Worm (Caenorhabditis elegans): ENCODE measurements around the gene mecr-1.

DNA sequence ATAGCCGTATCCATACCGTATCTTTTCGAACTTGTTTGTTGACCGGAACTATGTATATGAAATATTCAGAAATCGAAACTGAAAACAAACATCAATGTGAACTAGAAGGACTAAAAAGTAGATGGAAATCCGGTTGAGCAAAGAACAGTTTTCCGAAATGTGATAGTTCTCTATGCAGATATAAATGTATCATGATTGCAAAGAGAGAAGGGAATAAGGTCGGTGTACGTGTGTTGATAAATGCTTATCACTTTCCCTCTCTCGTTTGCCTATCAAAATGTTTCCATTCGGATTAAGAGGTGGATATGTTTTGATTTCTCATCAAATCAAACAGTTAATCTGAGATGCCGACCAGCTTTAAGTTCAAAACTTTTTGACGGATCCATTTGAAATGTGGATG, 38.9 kb downstream of the mecr-1 start:
- TF ChIP-seq ama-1 (optimal IDR thresholded peaks at IDR 0.05) (no peak), tbx-37 (GFP tag; conservative IDR thresholded peaks at IDR 0.05) (no peak), aly-1 (tag; optimal IDR thresholded peaks at IDR 0.05) (no peak), ceh-13 (GFP tag; optimal IDR thresholded peaks at IDR 0.05) (no peak), tra-4 (tag; optimal IDR thresholded peaks at IDR 0.05) (no peak), hmg-4 (GFP tag; optimal IDR thresholded peaks at IDR 0.05) (no peak), ceh-36 (tag; optimal IDR thresholded peaks at IDR 0.05) (no peak), hmbx-1 (tag; optimal IDR thresholded peaks at IDR 0.05) (no peak)
